Fruit fly (Drosophila melanogaster) whole organism, embryonic: ENCODE measurements around the gene Fancl.

Experiments used
- Awh ChIP-seq: fragments of 200-800 bp; sonication (Bioruptor generic); IDR thresholded peaks from 2 replicates; pipeline ENCODE4, ENCODE4 v1.3.6; 2022; ENCODE audit warnings: missing biosample characterization, missing genetic modification characterization
- B-H1 ChIP-seq: fragments of 200-800 bp; sonication (Bioruptor generic); IDR thresholded peaks from 3 replicates; pipeline ENCODE4 v1.3.6; 2022; ENCODE audit warnings: missing biosample characterization, missing genetic modification characterization
- BEAF-32 ChIP-seq: fragments of 200-800 bp; sonication (Bioruptor generic); optimal IDR thresholded peaks from 3 replicates; lab custom pipeline; 2017; ENCODE audit warnings: missing biosample characterization, missing genetic modification characterization, mild to moderate bottlenecking, moderate library complexity, missing genetic modification reagents
- CG10366 ChIP-seq: fragments of 200-800 bp; sonication (Bioruptor generic); IDR thresholded peaks from 2 replicates; pipeline ENCODE4 v1.3.6; 2022; ENCODE audit warnings: missing biosample characterization, missing genetic modification characterization
- CG10654 ChIP-seq: fragments of 200-800 bp; sonication (Bioruptor generic); optimal IDR thresholded peaks from 2 replicates; lab custom pipeline; 2016; ENCODE audit warnings: missing biosample characterization, missing genetic modification characterization
- CG12155 ChIP-seq: fragments of 200-800 bp; sonication (Bioruptor generic); optimal IDR thresholded peaks from 3 replicates; lab custom pipeline; 2016; ENCODE audit warnings: missing biosample characterization, missing genetic modification characterization
- CG13424 ChIP-seq: fragments of 200-800 bp; sonication (Bioruptor generic); optimal IDR thresholded peaks from 2 replicates; lab custom pipeline; 2019; ENCODE audit warnings: missing biosample characterization, mild to moderate bottlenecking, missing genetic modification characterization, moderate library complexity
- CG15514 ChIP-seq: fragments of 200-800 bp; sonication (Bioruptor generic); optimal IDR thresholded peaks from 3 replicates; lab custom pipeline; 2017; ENCODE audit warnings: missing biosample characterization, missing genetic modification characterization, mild to moderate bottlenecking, moderate library complexity, missing genetic modification reagents
- CG1603 ChIP-seq: fragments of 200-800 bp; sonication (Bioruptor generic); optimal IDR thresholded peaks from 2 replicates; lab custom pipeline; 2019; ENCODE audit warnings: missing biosample characterization, mild to moderate bottlenecking, missing genetic modification characterization, moderate library complexity
- CG18476 ChIP-seq: fragments of 200-800 bp; sonication (Bioruptor generic); optimal IDR thresholded peaks from 2 replicates; lab custom pipeline; 2016; ENCODE audit warnings: missing biosample characterization, mild to moderate bottlenecking, missing genetic modification characterization
- CG3281 ChIP-seq: fragments of 200-800 bp; sonication (Bioruptor generic); optimal IDR thresholded peaks from 3 replicates; lab custom pipeline; 2017; ENCODE audit warnings: missing biosample characterization, mild to moderate bottlenecking, missing genetic modification characterization
- CG3726 ChIP-seq: fragments of 200-800 bp; sonication (Bioruptor generic); IDR thresholded peaks from 3 replicates; pipeline ENCODE4, ENCODE4 v1.3.6; 2022; ENCODE audit warnings: missing biosample characterization, missing genetic modification characterization
- CG3838 ChIP-seq: fragments of 200-800 bp; sonication (Bioruptor generic); optimal IDR thresholded peaks from 3 replicates; lab custom pipeline; 2016; ENCODE audit warnings: missing biosample characterization, missing genetic modification characterization
- CG4424 ChIP-seq: fragments of 200-800 bp; sonication (Bioruptor generic); optimal IDR thresholded peaks from 3 replicates; lab custom pipeline; 2016; ENCODE audit warnings: missing biosample characterization, missing genetic modification characterization
- CG6689 ChIP-seq: fragments of 200-800 bp; sonication (Bioruptor generic); IDR thresholded peaks from 2 replicates; pipeline ENCODE4 v1.3.6; 2022; ENCODE audit warnings: missing biosample characterization, missing genetic modification characterization
- CG6791 ChIP-seq: fragments of 200-800 bp; sonication (Bioruptor generic); IDR thresholded peaks from 3 replicates; pipeline ENCODE4 v1.3.6; 2022; ENCODE audit warnings: missing biosample characterization, missing genetic modification characterization; ENCODE audit not compliant: partially characterized antibody
- CG7357 ChIP-seq: fragments of 200-800 bp; sonication (Bioruptor generic); IDR thresholded peaks from 3 replicates; pipeline ENCODE4 v1.3.6; 2022; ENCODE audit warnings: missing biosample characterization, missing genetic modification characterization
- CG8089 ChIP-seq: fragments of 200-800 bp; sonication (Bioruptor generic); optimal IDR thresholded peaks from 3 replicates; lab custom pipeline; 2016; ENCODE audit warnings: missing biosample characterization, missing genetic modification characterization
- Dek ChIP-seq: fragments of 200-800 bp; sonication (Bioruptor generic); optimal IDR thresholded peaks from 3 replicates; lab custom pipeline; 2019; ENCODE audit warnings: missing biosample characterization, mild to moderate bottlenecking, missing genetic modification characterization, moderate library complexity
- Dip2 ChIP-seq: fragments of 200-800 bp; sonication (Bioruptor generic); IDR thresholded peaks from 2 replicates; pipeline ENCODE4 v1.3.6; 2022; ENCODE audit warnings: missing biosample characterization, missing genetic modification characterization
- Doc2 ChIP-seq: fragments of 200-800 bp; sonication (Bioruptor generic); IDR thresholded peaks from 2 replicates; pipeline ENCODE4 v1.3.6; 2022; ENCODE audit warnings: missing biosample characterization, missing genetic modification characterization
- Elba2 ChIP-seq: fragments of 200-800 bp; sonication (Bioruptor generic); optimal IDR thresholded peaks from 3 replicates; lab custom pipeline; 2016; ENCODE audit warnings: missing biosample characterization, missing genetic modification characterization
- Ets65A ChIP-seq: fragments of 200-800 bp; sonication (Bioruptor generic); peaks from one replicate; lab custom pipeline; 2016; ENCODE audit warnings: missing biosample characterization, missing genetic modification characterization
- NFAT ChIP-seq: fragments of 200-800 bp; sonication (Bioruptor generic); IDR thresholded peaks from 2 replicates; pipeline ENCODE4 v1.3.6; 2022; ENCODE audit warnings: missing biosample characterization, missing genetic modification characterization
- Poxn ChIP-seq: fragments of 200-800 bp; sonication (Bioruptor generic); IDR thresholded peaks from 2 replicates; pipeline ENCODE4 v1.3.6; 2022; ENCODE audit warnings: missing biosample characterization, missing genetic modification characterization
- Six4 ChIP-seq: fragments of 200-800 bp; sonication (Bioruptor generic); optimal IDR thresholded peaks from 2 replicates; lab custom pipeline; 2016; ENCODE audit warnings: missing biosample characterization, missing genetic modification characterization
- Sox100B ChIP-seq: fragments of 200-800 bp; sonication (Bioruptor generic); optimal IDR thresholded peaks from 3 replicates; lab custom pipeline; 2018; ENCODE audit warnings: missing biosample characterization, mild to moderate bottlenecking, missing genetic modification characterization
- Sox102F ChIP-seq: fragments of 200-800 bp; sonication (Bioruptor generic); optimal IDR thresholded peaks from 2 replicates; lab custom pipeline; 2018; ENCODE audit warnings: missing biosample characterization, mild to moderate bottlenecking, missing genetic modification characterization, moderate library complexity
- Trl ChIP-seq, 3 experiments: fragments of >200 bp in 2 of 3; fragments of 200-800 bp in 1 of 3; sonication (Bioruptor generic) in 1 of 3; optimal IDR thresholded peaks; 2 replicates in 1 of 3; 3 replicates in 2 of 3; lab custom pipeline; 2016 to 2017; ENCODE audit warnings: missing biosample characterization in 1 of 3, missing genetic modification characterization in 1 of 3
- Xbp1 ChIP-seq: fragments of 200-800 bp; sonication (Bioruptor generic); optimal IDR thresholded peaks from 3 replicates; lab custom pipeline; 2016; ENCODE audit warnings: missing biosample characterization, mild to moderate bottlenecking, missing genetic modification characterization
- az2 ChIP-seq: fragments of 200-800 bp; sonication (Bioruptor generic); optimal IDR thresholded peaks from 3 replicates; lab custom pipeline; 2016; ENCODE audit warnings: missing biosample characterization, missing genetic modification characterization
- ci ChIP-seq: fragments of 200-800 bp; sonication (Bioruptor generic); IDR thresholded peaks from 3 replicates; pipeline ENCODE4 v1.3.6; 2022; ENCODE audit warnings: missing biosample characterization, missing genetic modification characterization
- crol ChIP-seq: fragments of 200-800 bp; sonication (Bioruptor generic); IDR thresholded peaks from 2 replicates; pipeline ENCODE4 v1.3.6; 2022; ENCODE audit warnings: missing biosample characterization, missing genetic modification characterization
- dmrt99B ChIP-seq: fragments of 200-800 bp; sonication (Bioruptor generic); optimal IDR thresholded peaks from 2 replicates; lab custom pipeline; 2018; ENCODE audit warnings: missing biosample characterization, mild to moderate bottlenecking, missing genetic modification characterization, moderate library complexity
- eyg ChIP-seq: fragments of 200-800 bp; sonication (Bioruptor generic); optimal IDR thresholded peaks from 3 replicates; lab custom pipeline; 2016; ENCODE audit warnings: missing biosample characterization, missing genetic modification characterization
- gem ChIP-seq: fragments of 200-800 bp; sonication (Bioruptor generic); optimal IDR thresholded peaks from 2 replicates; lab custom pipeline; 2019; ENCODE audit warnings: missing biosample characterization, mild to moderate bottlenecking, missing genetic modification characterization, moderate library complexity
- ham ChIP-seq: fragments of 200-800 bp; sonication (Bioruptor generic); IDR thresholded peaks from 2 replicates; pipeline ENCODE4 v1.3.6; 2022; ENCODE audit warnings: missing biosample characterization, missing genetic modification characterization
- lab ChIP-seq: fragments of 200-800 bp; sonication (Bioruptor generic); optimal IDR thresholded peaks from 3 replicates; lab custom pipeline; 2017; ENCODE audit warnings: missing biosample characterization, missing genetic modification characterization, mild to moderate bottlenecking, moderate library complexity, missing genetic modification reagents
- lbe ChIP-seq: fragments of 200-800 bp; sonication (Bioruptor generic); optimal IDR thresholded peaks from 2 replicates; lab custom pipeline; 2016; ENCODE audit warnings: missing biosample characterization, mild to moderate bottlenecking, missing genetic modification characterization
- lilli ChIP-seq: fragments of 200-800 bp; sonication (Bioruptor generic); optimal IDR thresholded peaks from 3 replicates; lab custom pipeline; 2016; ENCODE audit warnings: missing biosample characterization, missing genetic modification characterization
- mirr ChIP-seq: fragments of 200-800 bp; sonication (Bioruptor generic); optimal IDR thresholded peaks from 3 replicates; lab custom pipeline; 2018; ENCODE audit warnings: missing biosample characterization, mild to moderate bottlenecking, missing genetic modification characterization
- nerfin-2 ChIP-seq: fragments of 200-800 bp; sonication (Bioruptor generic); IDR thresholded peaks from 2 replicates; pipeline ENCODE4 v1.3.6; 2022; ENCODE audit warnings: missing biosample characterization, missing genetic modification characterization; ENCODE audit not compliant: partially characterized antibody
- oc ChIP-seq: fragments of 200-800 bp; sonication (Bioruptor generic); optimal IDR thresholded peaks from 2 replicates; lab custom pipeline; 2018; ENCODE audit warnings: missing biosample characterization, mild to moderate bottlenecking, missing genetic modification characterization, moderate library complexity
- pho ChIP-seq: fragments of 200-800 bp; sonication (Bioruptor generic); optimal IDR thresholded peaks from 2 replicates; lab custom pipeline; 2016; ENCODE audit warnings: missing biosample characterization, missing genetic modification characterization
- run ChIP-seq: fragments of 200-800 bp; sonication (Bioruptor generic); optimal IDR thresholded peaks from 3 replicates; lab custom pipeline; 2018; ENCODE audit warnings: missing biosample characterization, mild to moderate bottlenecking, missing genetic modification characterization
- sna ChIP-seq: fragments of 200-800 bp; sonication (Bioruptor generic); IDR thresholded peaks from 2 replicates; pipeline ENCODE4 v1.3.6; 2022; ENCODE audit warnings: missing biosample characterization, missing genetic modification characterization; ENCODE audit not compliant: partially characterized antibody
- sqz ChIP-seq: fragments of 200-800 bp; sonication (Bioruptor generic); optimal IDR thresholded peaks from 3 replicates; lab custom pipeline; 2018; ENCODE audit warnings: missing biosample characterization, mild to moderate bottlenecking, missing genetic modification characterization
- tup ChIP-seq: fragments of 200-800 bp; sonication (Bioruptor generic); optimal IDR thresholded peaks from 2 replicates; lab custom pipeline; 2016; ENCODE audit warnings: missing biosample characterization, mild to moderate bottlenecking, missing genetic modification characterization, moderate library complexity
- unc-4 ChIP-seq: fragments of 200-800 bp; sonication (Bioruptor generic); IDR thresholded peaks from 2 replicates; pipeline ENCODE4 v1.3.6; 2022; ENCODE audit warnings: missing biosample characterization, missing genetic modification characterization; ENCODE audit not compliant: partially characterized antibody
- vfl ChIP-seq: fragments of 200-800 bp; sonication (Bioruptor generic); optimal IDR thresholded peaks from 2 replicates; lab custom pipeline; 2016; ENCODE audit warnings: missing biosample characterization, missing genetic modification characterization
- zen ChIP-seq: fragments of 200-800 bp; sonication (Bioruptor generic); optimal IDR thresholded peaks from 3 replicates; lab custom pipeline; 2018; ENCODE audit warnings: missing biosample characterization, mild to moderate bottlenecking, missing genetic modification characterization, moderate library complexity

Fancl gene

dm6 chr3R:10045343-10045742 lies 7.3 kb downstream of the Fancl start, which contains the start of the genes CG11722 and mtTFB2 (continued):
- no peak for TF ChIP-seq lab (GFP tag; lab: Kevin White, UChicago)
- no peak for TF ChIP-seq ham (GFP tag; lab: Robert Waterston, UW)
- TF ChIP-seq CG8089 (GFP tag; lab: Kevin White, UChicago): no peak
- no peak for TF ChIP-seq vfl
- TF ChIP-seq CG1603 (tag; lab: Kevin White, UChicago): peak; percentile 21
- no peak for TF ChIP-seq Dip2 (GFP tag; lab: Robert Waterston, UW)
- no peak for TF ChIP-seq CG3726
- TF ChIP-seq pho: no peak
- peak; percentile 45 for TF ChIP-seq CG15514 (GFP tag; lab: Kevin White, UChicago)
- no peak for TF ChIP-seq Doc2 (GFP tag; lab: Robert Waterston, UW)
- TF ChIP-seq Dek (tag; lab: Kevin White, UChicago): no peak
- no peak for TF ChIP-seq CG12155 (GFP tag; lab: Kevin White, UChicago)
- no peak for TF ChIP-seq CG10366
- no peak for TF ChIP-seq Elba2 (GFP tag; lab: Kevin White, UChicago)
- TF ChIP-seq CG4424: no peak
- no peak for TF ChIP-seq eyg (GFP tag; lab: Kevin White, UChicago)
- no peak for TF ChIP-seq CG3281 (GFP tag; lab: Kevin White, UChicago)
- no peak for TF ChIP-seq crol (GFP tag; lab: Robert Waterston, UW)
- TF ChIP-seq lbe (GFP tag; lab: Kevin White, UChicago): peak; percentile 50
- TF ChIP-seq Awh: no peak
- TF ChIP-seq CG18476 (GFP tag; lab: Kevin White, UChicago): no peak
- no peak for TF ChIP-seq ci (GFP tag; lab: Robert Waterston, UW)
- TF ChIP-seq Sox102F (GFP tag; lab: Kevin White, UChicago): no peak
- TF ChIP-seq sna (GFP tag; lab: Robert Waterston, UW): peak; percentile 45; the same call in 1 of the 2 replicates
- peak; percentile 60 for TF ChIP-seq unc-4
- no peak for TF ChIP-seq mirr (GFP tag; lab: Kevin White, UChicago)
- TF ChIP-seq run (tag; lab: Kevin White, UChicago): no peak
- no peak for TF ChIP-seq Six4
- TF ChIP-seq Ets65A: no peak
- TF ChIP-seq Trl (optimal IDR thresholded peaks at IDR 0.05; lab: Kevin White, UChicago): no peak
- TF ChIP-seq Trl (GFP tag; optimal IDR thresholded peaks at IDR 0.05; lab: Kevin White, UChicago): no peak
- TF ChIP-seq tup (GFP tag; lab: Kevin White, UChicago): no peak
- no peak for TF ChIP-seq CG6689 (GFP tag; lab: Robert Waterston, UW)
- no peak for TF ChIP-seq Sox100B (GFP tag; lab: Kevin White, UChicago)
- TF ChIP-seq CG6791: no peak
- TF ChIP-seq oc (tag; lab: Kevin White, UChicago): no peak
- TF ChIP-seq CG13424: no peak
- TF ChIP-seq CG3838 (GFP tag; lab: Kevin White, UChicago): no peak
- TF ChIP-seq NFAT (GFP tag; lab: Robert Waterston, UW): no peak
- TF ChIP-seq Poxn: no peak
- TF ChIP-seq CG10654 (GFP tag; lab: Kevin White, UChicago): no peak
- peak; percentile 8 for TF ChIP-seq zen (tag; lab: Kevin White, UChicago)
- no peak for TF ChIP-seq CG7357 (GFP tag; lab: Robert Waterston, UW)
- TF ChIP-seq gem (tag; lab: Kevin White, UChicago): no peak
- no peak for TF ChIP-seq az2 (GFP tag; lab: Kevin White, UChicago)
- TF ChIP-seq nerfin-2: peak; percentile 48; the same call in 1 of the 2 replicates
- no peak for TF ChIP-seq Xbp1 (GFP tag; lab: Kevin White, UChicago)
- TF ChIP-seq lilli (GFP tag; lab: Kevin White, UChicago): no peak
- TF ChIP-seq dmrt99B (tag; lab: Kevin White, UChicago): no peak
- TF ChIP-seq B-H1 (GFP tag; lab: Robert Waterston, UW): no peak
- TF ChIP-seq BEAF-32: peak; percentile 33
- no peak for TF ChIP-seq sqz
